Fruit fly (Drosophila melanogaster): Measurements from ENCODE around the gene CG44000.

DNA sequence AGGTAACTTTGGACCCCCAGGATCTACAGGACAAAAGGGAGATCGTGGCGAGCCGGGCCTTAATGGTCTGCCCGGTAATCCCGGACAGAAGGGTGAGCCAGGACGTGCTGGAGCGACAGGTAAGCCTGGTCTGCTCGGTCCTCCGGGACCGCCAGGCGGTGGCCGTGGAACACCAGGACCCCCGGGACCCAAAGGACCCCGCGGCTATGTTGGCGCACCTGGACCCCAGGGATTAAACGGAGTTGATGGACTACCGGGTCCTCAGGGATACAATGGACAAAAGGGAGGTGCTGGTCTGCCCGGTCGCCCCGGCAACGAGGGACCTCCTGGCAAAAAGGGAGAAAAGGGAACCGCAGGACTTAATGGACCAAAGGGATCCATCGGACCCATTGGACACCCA, 11.2 kb upstream of the CG44000 start:
- TF ChIP-seq usp (GFP tag; optimal IDR thresholded peaks at IDR 0.05) (no peak), sage (GFP tag; optimal IDR thresholded peaks at IDR 0.05) (no peak)
